Worm (Caenorhabditis elegans) whole organism, L4 larva: ENCODE data around the gene arx-5.
"Not testable (repeated sequence)": the region's sequence is repeated elsewhere in the genome, so short reads cannot be mapped to it uniquely, and the experiment has no call there.

Experiments used
- F10B5.3 ChIP-seq: sonication (generic microtip); optimal IDR thresholded peaks from 2 replicates; lab custom pipeline; 2016; ENCODE audit warnings: mild to moderate bottlenecking, missing genetic modification characterization, missing compliant biosample characterization
- F26F4.8 ChIP-seq: fragments of 200-800 bp; sonication (Bioruptor generic); conservative IDR thresholded peaks from 2 replicates; pipeline ENCODE4 v1.3.6; 2022; ENCODE audit warnings: missing genetic modification characterization, missing compliant biosample characterization
- F44E2.7 ChIP-seq: fragments of 200-800 bp; sonication (Bioruptor generic); IDR thresholded peaks from 2 replicates; pipeline ENCODE4 v2.1.2; 2022; ENCODE audit warnings: missing genetic modification characterization, missing compliant biosample characterization
- R02D3.7 ChIP-seq: fragments of 150-350 bp; sonication (generic microtip); optimal IDR thresholded peaks from 3 replicates; lab custom pipeline; 2014; ENCODE audit warnings: missing biosample characterization, missing genetic modification characterization
- Y105C5A.15 ChIP-seq: fragments of 200-800 bp; sonication (Bioruptor generic); IDR thresholded peaks from 2 replicates; pipeline ENCODE4 v1.3.6; 2022; ENCODE audit warnings: missing genetic modification characterization, missing compliant biosample characterization
- ZK337.2 ChIP-seq: fragments of 200-800 bp; sonication (Bioruptor generic); IDR thresholded peaks from 2 replicates; pipeline ENCODE4 v1.3.6; 2022; ENCODE audit warnings: missing genetic modification reagents, missing genetic modification characterization, missing compliant biosample characterization
- ZK546.5 ChIP-seq, 2 experiments: sonication (generic microtip); optimal IDR thresholded peaks; 2 replicates each; lab custom pipeline; 2017; ENCODE audit warnings: missing biosample characterization in 2 of 2, missing genetic modification characterization in 2 of 2
- aha-1 ChIP-seq: fragments of 150-350 bp; peaks from one replicate; lab custom pipeline; 2014; ENCODE audit warnings: missing biosample characterization, missing genetic modification characterization
- arid-1 ChIP-seq: fragments of 200-800 bp; sonication (Bioruptor generic); conservative IDR thresholded peaks from 2 replicates; pipeline ENCODE4 v1.3.6; 2022; ENCODE audit warnings: missing genetic modification reagents, missing genetic modification characterization, missing compliant biosample characterization
- ceh-20 ChIP-seq: fragments of 200-800 bp; sonication (Bioruptor generic); IDR thresholded peaks from 2 replicates; pipeline ENCODE4 v1.3.6; 2022; ENCODE audit warnings: missing genetic modification reagents, missing genetic modification characterization, missing compliant biosample characterization
- ceh-62 ChIP-seq: sonication (generic microtip); optimal IDR thresholded peaks from 2 replicates; lab custom pipeline; 2017; ENCODE audit warnings: missing biosample characterization, missing genetic modification characterization
- ces-1 ChIP-seq: fragments of 150-350 bp; sonication (generic microtip); optimal IDR thresholded peaks from 4 replicates; lab custom pipeline; 2014; ENCODE audit warnings: missing biosample characterization, missing genetic modification reagents, missing genetic modification characterization
- daf-8 ChIP-seq: fragments of 200-800 bp; sonication (Bioruptor generic); IDR thresholded peaks from 2 replicates; pipeline ENCODE4 v1.3.6; 2022; ENCODE audit warnings: missing genetic modification characterization, missing compliant biosample characterization
- dpl-1 ChIP-seq: fragments of 150-350 bp; optimal IDR thresholded peaks from 2 replicates; lab custom pipeline; 2014; ENCODE audit warnings: missing biosample characterization, missing genetic modification reagents, missing genetic modification characterization
- duxl-1 ChIP-seq: sonication (generic microtip); optimal IDR thresholded peaks from 2 replicates; lab custom pipeline; 2016; ENCODE audit warnings: mild to moderate bottlenecking, missing genetic modification characterization, moderate library complexity, missing compliant biosample characterization; ENCODE audit not compliant: poor library complexity
- egl-27 ChIP-seq: sonication (generic microtip); optimal IDR thresholded peaks from 3 replicates; lab custom pipeline; 2017; ENCODE audit warnings: missing biosample characterization, missing genetic modification reagents, missing genetic modification characterization
- egl-43 ChIP-seq: fragments of 200-800 bp; sonication (Bioruptor generic); IDR thresholded peaks from 2 replicates; pipeline ENCODE4 v1.3.6; 2022; ENCODE audit warnings: missing genetic modification reagents, missing genetic modification characterization, missing compliant biosample characterization
- fkh-10 ChIP-seq: fragments of 150-350 bp; optimal IDR thresholded peaks from 2 replicates; lab custom pipeline; 2014; ENCODE audit warnings: missing biosample characterization, missing genetic modification reagents, missing genetic modification characterization
- gei-8 ChIP-seq: fragments of 200-800 bp; sonication (Bioruptor generic); optimal IDR thresholded peaks from 2 replicates; lab custom pipeline; 2018; ENCODE audit warnings: mild to moderate bottlenecking, missing genetic modification characterization, missing compliant biosample characterization
- hlh-30 ChIP-seq: sonication (generic microtip); optimal IDR thresholded peaks from 2 replicates; lab custom pipeline; 2017; ENCODE audit warnings: antibody characterized with exemption, mild to moderate bottlenecking, missing genetic modification characterization, missing compliant biosample characterization; ENCODE audit not compliant: insufficient read depth
- jun-1 ChIP-seq: fragments of 150-350 bp; optimal IDR thresholded peaks from 2 replicates; lab custom pipeline; 2014; ENCODE audit warnings: missing biosample characterization, missing genetic modification reagents, missing genetic modification characterization
- lim-7 ChIP-seq: fragments of 200-800 bp; sonication (Bioruptor generic); IDR thresholded peaks from 2 replicates; pipeline ENCODE4 v1.3.6; 2022; ENCODE audit warnings: missing genetic modification characterization, missing compliant biosample characterization
- lin-15B ChIP-seq: fragments of 150-350 bp; sonication (generic microtip); optimal IDR thresholded peaks from 3 replicates; lab custom pipeline; 2014; ENCODE audit warnings: missing biosample characterization, missing genetic modification characterization
- lin-29 ChIP-seq: fragments of 200-800 bp; sonication (Bioruptor generic); IDR thresholded peaks from 2 replicates; pipeline ENCODE4 v1.3.6; 2022; ENCODE audit warnings: missing genetic modification reagents, missing genetic modification characterization, missing compliant biosample characterization
- mxl-2 ChIP-seq: fragments of 200-800 bp; sonication (Bioruptor generic); conservative IDR thresholded peaks from 2 replicates; pipeline ENCODE4 v1.3.6; 2022; ENCODE audit warnings: missing genetic modification reagents, missing genetic modification characterization, missing compliant biosample characterization
- nhr-25 ChIP-seq: sonication (generic microtip); optimal IDR thresholded peaks from 2 replicates; lab custom pipeline; 2017; ENCODE audit warnings: missing genetic modification characterization, mild to moderate bottlenecking, missing compliant biosample characterization, antibody characterized with exemption, moderate library complexity, borderline replicate concordance; ENCODE audit not compliant: insufficient read depth
- nhr-48 ChIP-seq: sonication (generic microtip); optimal IDR thresholded peaks from 2 replicates; lab custom pipeline; 2016; ENCODE audit warnings: mild to moderate bottlenecking, missing genetic modification characterization, missing compliant biosample characterization
- nhr-6 ChIP-seq: fragments of 150-350 bp; optimal IDR thresholded peaks from 2 replicates; lab custom pipeline; 2014; ENCODE audit warnings: missing biosample characterization, missing genetic modification characterization
- pha-4 ChIP-seq, 2 experiments: fragments of 150-350 bp in 1 of 2; fragments of 200-800 bp in 1 of 2; sonication (Bioruptor generic) in 1 of 2; IDR thresholded peaks in 1 of 2; optimal IDR thresholded peaks in 1 of 2; 2 replicates each; pipeline versions ENCODE4 v1.3.6 to Lab custom; 2014 to 2022; ENCODE audit warnings: missing genetic modification characterization in 2 of 2, missing genetic modification reagents in 2 of 2, missing biosample characterization in 1 of 2, missing compliant biosample characterization in 1 of 2
- php-3 ChIP-seq: fragments of 200-800 bp; sonication (Bioruptor generic); IDR thresholded peaks from 2 replicates; pipeline ENCODE4 v1.3.6; 2022; ENCODE audit warnings: missing genetic modification reagents, missing genetic modification characterization, missing compliant biosample characterization
- pqm-1 ChIP-seq: sonication (generic microtip); optimal IDR thresholded peaks from 2 replicates; lab custom pipeline; 2017; ENCODE audit warnings: missing biosample characterization, missing genetic modification characterization
- sdz-12 ChIP-seq: fragments of 200-800 bp; sonication (Bioruptor generic); optimal IDR thresholded peaks from 2 replicates; lab custom pipeline; 2018; ENCODE audit warnings: mild to moderate bottlenecking, missing genetic modification characterization, missing compliant biosample characterization
- set-16 ChIP-seq: fragments of 200-800 bp; sonication (Bioruptor generic); IDR thresholded peaks from 2 replicates; pipeline ENCODE4 v1.3.6; 2022; ENCODE audit warnings: missing genetic modification reagents, missing genetic modification characterization, missing compliant biosample characterization
- snpc-1.2 ChIP-seq: fragments of 200-800 bp; sonication (Bioruptor generic); IDR thresholded peaks from 2 replicates; pipeline ENCODE4 v1.3.6; 2022; ENCODE audit warnings: missing genetic modification reagents, missing genetic modification characterization, missing compliant biosample characterization
- snpc-4 ChIP-seq: fragments of 150-350 bp; optimal IDR thresholded peaks from 2 replicates; lab custom pipeline; 2014; ENCODE audit warnings: missing biosample characterization, missing genetic modification characterization
- spr-1 ChIP-seq: sonication (generic microtip); optimal IDR thresholded peaks from 2 replicates; lab custom pipeline; 2016; ENCODE audit warnings: mild to moderate bottlenecking, missing genetic modification characterization, missing compliant biosample characterization
- spr-3 ChIP-seq: fragments of 200-800 bp; sonication (Bioruptor generic); optimal IDR thresholded peaks from 2 replicates; lab custom pipeline; 2018; ENCODE audit warnings: mild to moderate bottlenecking, missing genetic modification characterization, missing compliant biosample characterization
- unc-62 ChIP-seq, 3 experiments: fragments of 150-350 bp in 1 of 3; sonication (generic microtip); optimal IDR thresholded peaks in 2 of 3; peaks in 1 of 3; 1 replicate in 1 of 3; 2 replicates in 2 of 3; lab custom pipeline; 2014 to 2017; ENCODE audit warnings: missing biosample characterization in 3 of 3, missing genetic modification characterization in 3 of 3, missing genetic modification reagents in 3 of 3, missing genotype in 1 of 3
- zip-11 ChIP-seq: fragments of 200-800 bp; sonication (Bioruptor generic); IDR thresholded peaks from 2 replicates; pipeline ENCODE4 v1.3.6; 2022; ENCODE audit warnings: missing genetic modification characterization, missing compliant biosample characterization
- ztf-11 ChIP-seq: fragments of 150-350 bp; optimal IDR thresholded peaks from 2 replicates; lab custom pipeline; 2014; ENCODE audit warnings: missing biosample characterization, missing genetic modification characterization

Gene arx-5

ce11 chrIII:12848981-12849589, 31.2 kb upstream of the arx-5 start (continued):
- TF ChIP-seq snpc-1.2 (no peak), fkh-10 (GFP tag; lab: Kevin White, UChicago) (no peak), F26F4.8 (GFP tag; lab: Robert Waterston, UW) (no peak), dpl-1 (GFP tag; lab: Kevin White, UChicago) (no peak), snpc-4 (tag; lab: Kevin White, UChicago) (peak; percentile 17), mxl-2 (GFP tag; lab: Robert Waterston, UW) (no peak), gei-8 (no peak), F44E2.7 (GFP tag; lab: Robert Waterston, UW) (no peak), nhr-25 (peak; percentile 19), Y105C5A.15 (GFP tag; lab: Robert Waterston, UW) (no peak), spr-3 (GFP tag; lab: Kevin White, UChicago) (no peak), ces-1 (GFP tag; lab: Kevin White, UChicago) (no peak), F10B5.3 (tag; lab: Kevin White, UChicago) (no peak), ZK546.5 (tag; optimal IDR thresholded peaks at IDR 0.05; lab: Kevin White, UChicago) (no peak), set-16 (GFP tag; lab: Robert Waterston, UW) (no peak; the same call in 1 of the 2 replicates), php-3 (GFP tag; lab: Robert Waterston, UW) (no peak), egl-27 (tag; lab: Kevin White, UChicago) (no peak), ceh-20 (GFP tag; lab: Robert Waterston, UW) (no peak), lin-15B (tag; lab: Kevin White, UChicago) (no peak), lin-29 (GFP tag; lab: Robert Waterston, UW) (no peak), pha-4 (GFP tag; IDR thresholded peaks at IDR 0.05; lab: Robert Waterston, UW) (no peak), pha-4 (tag; optimal IDR thresholded peaks at IDR 0.05; lab: Kevin White, UChicago) (no peak), jun-1 (tag; lab: Kevin White, UChicago) (no peak), daf-8 (no peak), duxl-1 (tag; lab: Kevin White, UChicago) (no peak), R02D3.7 (no peak), pqm-1 (tag; lab: Kevin White, UChicago) (no peak), ztf-11 (tag; lab: Kevin White, UChicago) (no peak), aha-1 (peak; percentile 66), nhr-48 (tag; lab: Kevin White, UChicago) (peak; percentile 39), zip-11 (GFP tag; lab: Robert Waterston, UW) (no peak), egl-43 (no peak), sdz-12 (GFP tag; lab: Kevin White, UChicago) (no peak), arid-1 (GFP tag; lab: Robert Waterston, UW) (no peak), ceh-62 (no peak), ZK337.2 (no peak), nhr-6 (no peak), hlh-30 (peak; percentile 60), spr-1 (no peak), lim-7 (GFP tag; lab: Robert Waterston, UW) (no peak), unc-62 (GFP tag; optimal IDR thresholded peaks at IDR 0.05 in 1 of 2; lab: Kevin White, UChicago) (peak in 1 of 2 experiments; percentile 92), unc-62 (tag; optimal IDR thresholded peaks at IDR 0.05; lab: Kevin White, UChicago) (no peak)
- TF ChIP-seq, all 104 proteins: peak for 13

DNA sequence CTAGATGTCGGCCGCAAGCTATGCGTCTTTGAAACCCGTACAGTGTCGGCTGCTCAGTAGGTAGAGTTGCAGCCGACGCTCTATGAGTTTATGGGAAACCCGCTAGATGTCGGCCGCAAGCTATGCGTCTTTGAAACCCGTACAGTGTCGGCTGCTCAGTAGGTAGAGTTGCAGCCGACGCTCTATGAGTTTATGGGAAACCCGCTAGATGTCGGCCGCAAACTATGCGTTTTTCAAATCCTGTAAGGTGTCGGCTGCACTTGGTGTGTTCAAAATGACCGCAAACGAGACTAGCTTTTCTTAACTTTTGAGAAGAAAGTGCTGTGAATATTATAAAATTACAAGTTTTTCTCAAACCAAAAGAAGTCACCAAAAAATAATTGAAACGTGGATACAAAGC, 30.3 kb upstream of the arx-5 start:
- TF ChIP-seq unc-62 (GFP tag; optimal IDR thresholded peaks at IDR 0.05 in 1 of 2; lab: Kevin White, UChicago), result peak in 1 of 2 experiments; percentile 30
- not testable (repeated sequence) for TF ChIP-seq unc-62 (tag; optimal IDR thresholded peaks at IDR 0.05; lab: Kevin White, UChicago)
- TF ChIP-seq, all 104 proteins: peak for 1; not testable (repeated sequence) for 103
